Fruit fly (Drosophila melanogaster): ENCODE measurements around the gene CG12477.

DNA sequence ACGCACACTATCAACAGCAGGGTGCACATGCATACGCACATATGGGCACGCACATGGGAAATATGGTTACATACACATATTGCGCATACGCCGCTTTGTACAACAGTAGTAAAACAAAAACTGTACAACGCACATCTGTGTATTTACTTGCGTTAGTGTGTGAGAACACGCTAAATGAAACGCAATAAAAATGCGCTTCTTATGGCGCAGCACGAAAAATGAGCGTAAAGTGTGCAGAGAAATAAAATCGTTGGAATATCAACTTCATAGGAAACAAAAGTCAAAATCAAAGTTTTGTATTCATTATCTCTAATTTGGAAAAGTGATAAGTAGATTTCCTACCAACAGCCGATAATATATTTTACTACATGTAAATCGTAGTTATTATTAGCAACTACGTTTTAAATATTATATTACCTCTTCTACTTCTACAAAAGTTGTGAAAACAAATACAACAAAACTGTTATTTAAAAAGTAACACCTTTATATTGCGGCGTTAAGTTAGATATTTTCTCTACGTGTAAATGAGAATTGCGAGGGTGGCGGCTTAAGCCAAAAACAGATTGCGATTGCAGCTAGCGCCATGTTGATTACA, 33.3 kb upstream of the CG12477 start:
- TF ChIP-seq CG4496 (GFP tag; IDR thresholded peaks at IDR 0.05) (peak; percentile 83), CG34367 (tag; optimal IDR thresholded peaks at IDR 0.05) (peak; percentile 44), CG17806 (tag; optimal IDR thresholded peaks at IDR 0.05) (peak; percentile 49), Pif1A (GFP tag; optimal IDR thresholded peaks at IDR 0.05) (peak; percentile 25), Snoo (tag; optimal IDR thresholded peaks at IDR 0.05) (peak; percentile 76), rn (GFP tag; IDR thresholded peaks at IDR 0.05) (peak; percentile 70), CG10348 (GFP tag; IDR thresholded peaks at IDR 0.05) (peak; percentile 51; the same call in 1 of the 2 replicates), CG12605 (GFP tag; IDR thresholded peaks at IDR 0.05) (peak; percentile 42), CG15710 (tag; optimal IDR thresholded peaks at IDR 0.05) (peak; percentile 57), CG9948 (tag; optimal IDR thresholded peaks at IDR 0.05) (peak; percentile 60), CG14655 (GFP tag; optimal IDR thresholded peaks at IDR 0.05) (peak; percentile 61)

Measured in whole organism, pupa.